Fruit fly (Drosophila melanogaster) S2 (cell line): ENCODE results near the gene zld.

ENCODE experiments used
- CG8478 ChIP-seq: fragments of >200 bp; optimal IDR thresholded peaks from 2 replicates; lab custom pipeline; 2018
- CTCF ChIP-seq, 2 experiments: fragments of >200 bp; optimal IDR thresholded peaks; 2 replicates each; lab custom pipeline; 2018

zld gene

DNA sequence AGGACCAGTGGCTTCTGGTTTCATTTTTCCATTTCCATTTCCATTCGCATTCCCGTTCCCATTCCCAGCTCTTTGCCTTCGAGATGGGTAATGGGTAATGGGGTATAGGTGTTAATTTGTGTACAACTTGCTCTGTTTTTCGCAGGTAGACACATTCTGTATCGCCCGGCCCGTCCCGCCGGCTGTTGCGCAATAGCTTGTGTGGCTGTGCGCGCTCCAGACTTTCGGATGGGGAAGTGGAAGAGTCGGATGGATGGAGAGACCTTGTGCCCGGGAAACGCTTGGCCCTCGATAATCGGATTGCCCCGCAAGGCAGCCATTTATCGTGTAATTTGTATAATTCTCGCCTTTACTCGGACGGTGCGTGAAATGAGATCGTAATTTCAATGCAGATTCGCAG lies 29.6 kb downstream of the zld start:
- TF ChIP-seq CTCF (optimal IDR thresholded peaks at IDR 0.05; lab: Kevin White, UChicago) (no peak), CG8478 (no peak)

DNA sequence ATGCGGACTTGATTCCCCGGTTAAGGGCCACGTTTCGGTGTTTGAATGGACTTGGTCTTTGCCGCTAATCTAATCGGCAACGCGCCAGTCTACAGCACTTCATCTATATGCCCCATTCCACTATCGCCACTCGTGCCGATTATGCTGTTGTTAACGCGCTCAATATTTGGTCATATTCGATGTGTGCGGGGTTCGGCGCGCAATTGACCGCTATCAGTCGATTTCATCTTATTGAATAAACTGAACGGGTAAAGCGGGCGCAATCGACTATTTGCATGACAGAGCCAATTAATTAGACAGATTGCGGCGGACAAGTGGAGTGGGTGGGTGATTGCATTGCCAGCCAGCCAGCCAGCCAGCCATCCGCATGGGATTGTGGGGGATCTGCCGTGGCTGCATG lies 31.0 kb downstream of the zld start:
- TF ChIP-seq CG8478 (no peak), CTCF (optimal IDR thresholded peaks at IDR 0.05; lab: Kevin White, UChicago) (no peak)

- TF ChIP-seq CG8478, result no peak
Observed at dm6 chrX:19750626-19751149, 32.7 kb downstream of the zld start, which contains the start of gene Abcd3. TSS of gene Abcd3 (plus strand) at chrX:19750770.

DNA sequence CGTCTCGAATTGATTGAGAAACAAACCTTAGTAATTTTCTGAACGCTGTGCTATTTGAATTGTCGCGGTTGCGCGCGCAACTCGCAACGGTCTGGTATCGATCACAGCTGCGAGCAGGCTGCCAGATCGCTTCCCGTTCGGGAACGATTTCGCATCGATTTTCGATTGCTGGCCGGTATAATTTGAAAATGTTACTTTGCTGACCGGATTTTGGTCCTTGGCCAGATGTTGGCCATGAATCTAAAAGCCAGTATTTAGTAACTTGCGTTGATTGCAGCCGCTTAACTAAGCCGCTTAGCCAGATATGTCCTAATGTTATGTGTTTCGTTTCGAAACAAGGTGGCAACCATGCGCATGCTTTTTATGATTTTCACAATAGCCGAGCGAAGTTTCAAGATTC lies 34.8 kb downstream of the zld start:
- no peak for TF ChIP-seq CG8478
- peak in 1 of 2 experiments; percentile 37 for TF ChIP-seq CTCF (optimal IDR thresholded peaks at IDR 0.05; lab: Kevin White, UChicago)

DNA sequence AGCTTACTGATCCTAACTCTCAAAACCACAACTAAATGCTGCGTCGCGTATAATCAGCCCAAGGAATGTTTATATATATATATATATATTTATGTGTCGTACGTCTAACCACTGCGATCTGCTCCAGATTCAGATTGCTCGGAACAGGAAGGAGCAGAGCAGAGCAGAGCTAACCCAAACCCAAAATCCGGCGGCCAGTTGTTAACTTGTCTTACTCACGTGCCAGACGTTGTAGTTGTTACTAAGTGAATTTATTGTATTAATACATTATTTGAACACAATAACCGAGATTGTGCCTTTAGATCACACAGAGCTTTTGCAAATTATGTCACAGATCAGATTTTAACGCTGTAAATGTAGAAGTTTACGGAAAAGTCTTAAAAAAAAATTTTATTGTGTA lies 35.3 kb downstream of the zld start, which contains the start of gene Alr:
TSS of gene Alr (plus strand) at position 301 of the 400 bp plus-strand sequence.
- no peak for TF ChIP-seq CG8478
- TF ChIP-seq CTCF (optimal IDR thresholded peaks at IDR 0.05; lab: Kevin White, UChicago), result no peak

- TF ChIP-seq CG8478 (no peak), CTCF (optimal IDR thresholded peaks at IDR 0.05; lab: Kevin White, UChicago) (no peak)
Observed at dm6 chrX:19745908-19746604, 37.3 kb downstream of the zld start, which contains the start of gene parvin. TSS of gene parvin (plus strand) at chrX:19746041.

DNA sequence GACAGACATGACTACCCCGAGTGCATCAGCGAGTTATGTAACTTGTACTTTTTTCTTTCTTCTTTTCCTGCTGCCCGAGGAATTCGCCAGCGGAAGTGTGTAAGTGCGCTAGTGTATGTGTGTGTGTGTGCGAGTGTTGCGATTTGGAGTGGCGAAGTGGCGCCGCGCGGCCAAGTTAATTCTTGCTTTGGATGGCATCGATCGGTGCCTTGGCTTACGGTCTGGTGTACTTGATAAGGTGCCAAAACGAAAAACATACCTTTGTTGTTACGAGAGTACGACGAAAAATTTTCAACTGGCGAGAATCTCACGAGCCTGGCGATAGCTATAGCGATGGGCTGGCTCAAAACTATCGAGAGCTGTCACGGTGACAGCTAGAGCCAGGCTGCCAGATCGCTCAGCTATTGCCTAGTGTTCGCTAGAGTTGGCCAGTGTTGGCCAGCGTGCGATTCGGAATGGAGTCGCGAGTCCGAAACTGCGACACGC lies 39.3 kb downstream of the zld start, which contains the start of the genes CG18809, COX6B, CG33932 and Rpp20:
TSS of gene CG18809 (minus strand) at position 333 of the 486 bp plus-strand sequence.
TSS of gene COX6B (minus strand) at position 333 of the 486 bp plus-strand sequence.
TSS of gene CG33932 (plus strand) at position 429 of the 486 bp plus-strand sequence.
TSS of gene Rpp20 (plus strand) at position 429 of the 486 bp plus-strand sequence.
- TF ChIP-seq CTCF (optimal IDR thresholded peaks at IDR 0.05; lab: Kevin White, UChicago) (peak; percentile 33 to 57), CG8478 (no peak)

DNA sequence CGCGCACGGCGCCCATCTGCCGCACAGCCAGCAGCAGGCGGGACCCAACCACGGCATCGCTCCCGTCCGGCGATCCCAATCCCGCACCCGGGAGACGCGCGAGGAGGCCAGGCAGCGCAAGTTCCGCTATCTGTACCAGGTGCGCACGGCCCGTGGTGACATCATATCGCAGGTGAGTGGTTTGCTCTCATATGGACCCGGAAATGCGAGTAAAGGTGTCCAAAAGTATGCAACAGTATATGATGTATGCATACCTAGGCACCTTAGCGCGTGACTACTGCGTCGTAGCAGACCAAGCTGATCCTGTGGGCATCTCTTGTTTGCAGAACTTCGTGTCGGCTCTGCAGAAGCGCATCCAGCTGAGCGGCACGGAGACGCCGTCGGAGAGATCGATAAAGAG lies 45.5 kb downstream of the zld start:
- TF ChIP-seq CTCF (optimal IDR thresholded peaks at IDR 0.05; lab: Kevin White, UChicago) (no peak), CG8478 (no peak)

DNA sequence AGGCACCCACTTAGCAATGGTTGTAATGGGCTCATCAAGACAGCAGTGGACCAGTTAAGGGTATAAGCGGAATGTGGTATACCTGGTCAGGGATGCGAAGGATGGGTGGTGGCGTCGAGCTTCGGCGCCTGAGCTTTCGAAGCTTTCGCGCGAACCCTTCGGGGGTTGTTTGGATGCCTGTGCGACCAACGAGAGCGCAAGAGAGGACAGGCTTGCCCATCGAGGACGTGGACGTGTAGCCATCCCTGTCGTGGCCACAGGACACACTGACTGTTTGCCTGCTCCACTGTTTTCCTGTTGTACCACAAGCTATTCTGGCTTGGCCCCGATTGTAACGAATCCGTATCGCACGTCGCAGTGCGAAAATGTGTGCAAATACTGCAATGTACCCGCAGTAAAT lies 48.1 kb downstream of the zld start, which contains the start of gene CG14234:
TSS of gene CG14234 (plus strand) at position 301 of the 400 bp plus-strand sequence.
- no peak for TF ChIP-seq CTCF (optimal IDR thresholded peaks at IDR 0.05; lab: Kevin White, UChicago)

- TF ChIP-seq CTCF (optimal IDR thresholded peaks at IDR 0.05; lab: Kevin White, UChicago) (no peak), CG8478 (no peak)
Observed at dm6 chrX:19730844-19731243, 52.5 kb downstream of the zld start, which contains the start of gene AP-1-2beta. TSS of gene AP-1-2beta (plus strand) at chrX:19731004.

- TF ChIP-seq CTCF (optimal IDR thresholded peaks at IDR 0.05; lab: Kevin White, UChicago), result peak; percentile 62 to 76
- TF ChIP-seq CG8478, result no peak
Observed at dm6 chrX:19717988-19718973, 65.1 kb downstream of the zld start, which contains the start of gene CG12531. TSS of gene CG12531 (plus strand) at chrX:19718923.

- no peak for TF ChIP-seq CG8478
- TF ChIP-seq CTCF (optimal IDR thresholded peaks at IDR 0.05; lab: Kevin White, UChicago), result no peak
Observed at dm6 chrX:19717041-19717440, 66.3 kb downstream of the zld start.
